Fruit fly (Drosophila melanogaster) whole organism, embryonic: Measurements from ENCODE around the gene CG10512.

Source experiments
- Atf6 ChIP-seq: fragments of 200-800 bp; sonication (Bioruptor generic); IDR thresholded peaks from 2 replicates; pipeline ENCODE4 v1.3.6; 2022; ENCODE audit warnings: missing biosample characterization, missing genetic modification characterization
- B-H1 ChIP-seq: fragments of 200-800 bp; sonication (Bioruptor generic); IDR thresholded peaks from 3 replicates; pipeline ENCODE4 v1.3.6; 2022; ENCODE audit warnings: missing biosample characterization, missing genetic modification characterization
- BEAF-32 ChIP-seq: fragments of 200-800 bp; sonication (Bioruptor generic); optimal IDR thresholded peaks from 3 replicates; lab custom pipeline; 2017; ENCODE audit warnings: missing biosample characterization, missing genetic modification characterization, mild to moderate bottlenecking, moderate library complexity, missing genetic modification reagents
- Bgb ChIP-seq: fragments of 200-800 bp; sonication (Bioruptor generic); IDR thresholded peaks from 2 replicates; pipeline ENCODE4 v1.3.6; 2022; ENCODE audit warnings: missing biosample characterization, missing genetic modification characterization; ENCODE audit not compliant: partially characterized antibody
- CG11456 ChIP-seq: fragments of 200-800 bp; sonication (Bioruptor generic); IDR thresholded peaks from 3 replicates; pipeline ENCODE4 v1.3.6; 2022; ENCODE audit warnings: missing biosample characterization, missing genetic modification characterization
- CG11696 ChIP-seq: fragments of 200-800 bp; sonication (Bioruptor generic); IDR thresholded peaks from 2 replicates; pipeline ENCODE4 v1.3.6; 2022; ENCODE audit warnings: missing biosample characterization, missing genetic modification characterization
- CG12071 ChIP-seq: fragments of 200-800 bp; sonication (Bioruptor generic); optimal IDR thresholded peaks from 3 replicates; lab custom pipeline; 2018; ENCODE audit warnings: missing biosample characterization, mild to moderate bottlenecking, missing genetic modification characterization
- CG12236 ChIP-seq: fragments of 200-800 bp; sonication (Bioruptor generic); optimal IDR thresholded peaks from 2 replicates; lab custom pipeline; 2016; ENCODE audit warnings: missing biosample characterization, missing genetic modification characterization
- CG12391 ChIP-seq: fragments of 200-800 bp; sonication (Bioruptor generic); optimal IDR thresholded peaks from 3 replicates; lab custom pipeline; 2018; ENCODE audit warnings: missing biosample characterization, mild to moderate bottlenecking, missing genetic modification characterization, moderate library complexity
- CG12659 ChIP-seq: fragments of 200-800 bp; sonication (Bioruptor generic); optimal IDR thresholded peaks from 3 replicates; lab custom pipeline; 2017; ENCODE audit warnings: mild to moderate bottlenecking, missing biosample characterization, missing genetic modification reagents, missing genetic modification characterization
- CG15011 ChIP-seq: fragments of 200-800 bp; sonication (Bioruptor generic); optimal IDR thresholded peaks from 3 replicates; lab custom pipeline; 2018; ENCODE audit warnings: missing biosample characterization, mild to moderate bottlenecking, missing genetic modification characterization
- CG1529 ChIP-seq: fragments of 200-800 bp; sonication (Bioruptor generic); optimal IDR thresholded peaks from 3 replicates; lab custom pipeline; 2018; ENCODE audit warnings: missing biosample characterization, missing genetic modification characterization
- CG17912 ChIP-seq: fragments of 200-800 bp; sonication (Bioruptor generic); optimal IDR thresholded peaks from 2 replicates; lab custom pipeline; 2018; ENCODE audit warnings: missing biosample characterization, mild to moderate bottlenecking, missing genetic modification characterization
- CG2199 ChIP-seq: fragments of 200-800 bp; sonication (Bioruptor generic); IDR thresholded peaks from 3 replicates; pipeline ENCODE4 v1.3.6; 2022; ENCODE audit warnings: missing biosample characterization, missing genetic modification characterization
- CG30403 ChIP-seq: fragments of 200-800 bp; sonication (Bioruptor generic); optimal IDR thresholded peaks from 3 replicates; lab custom pipeline; 2016; ENCODE audit warnings: missing biosample characterization, missing genetic modification characterization
- CG3838 ChIP-seq: fragments of 200-800 bp; sonication (Bioruptor generic); optimal IDR thresholded peaks from 3 replicates; lab custom pipeline; 2016; ENCODE audit warnings: missing biosample characterization, missing genetic modification characterization
- CG4328 ChIP-seq: fragments of 200-800 bp; sonication (Bioruptor generic); optimal IDR thresholded peaks from 3 replicates; lab custom pipeline; 2017; ENCODE audit warnings: missing biosample characterization, missing genetic modification reagents, missing genetic modification characterization
- CG4404 ChIP-seq: fragments of 200-800 bp; sonication (Bioruptor generic); IDR thresholded peaks from 2 replicates; pipeline ENCODE4 v1.3.6; 2022; ENCODE audit warnings: missing biosample characterization, missing genetic modification characterization
- CG4424 ChIP-seq: fragments of 200-800 bp; sonication (Bioruptor generic); optimal IDR thresholded peaks from 3 replicates; lab custom pipeline; 2016; ENCODE audit warnings: missing biosample characterization, missing genetic modification characterization
- CG7357 ChIP-seq: fragments of 200-800 bp; sonication (Bioruptor generic); IDR thresholded peaks from 3 replicates; pipeline ENCODE4 v1.3.6; 2022; ENCODE audit warnings: missing biosample characterization, missing genetic modification characterization
- CG9932 ChIP-seq: fragments of 200-800 bp; sonication (Bioruptor generic); IDR thresholded peaks from 2 replicates; pipeline ENCODE4 v1.3.6; 2022; ENCODE audit warnings: missing biosample characterization, missing genetic modification characterization
- Dad ChIP-seq: fragments of 200-800 bp; sonication (Bioruptor generic); optimal IDR thresholded peaks from 3 replicates; lab custom pipeline; 2016; ENCODE audit warnings: missing biosample characterization, missing genetic modification characterization
- Deaf1 ChIP-seq: fragments of 200-800 bp; optimal IDR thresholded peaks from 3 replicates; lab custom pipeline; 2019; ENCODE audit warnings: missing biosample characterization, mild to moderate bottlenecking, missing genetic modification characterization, moderate library complexity
- Dip3 ChIP-seq: fragments of 200-800 bp; sonication (Bioruptor generic); optimal IDR thresholded peaks from 3 replicates; lab custom pipeline; 2016; ENCODE audit warnings: missing biosample characterization, missing genetic modification characterization
- Dll ChIP-seq: fragments of 200-800 bp; sonication (Bioruptor generic); IDR thresholded peaks from 4 replicates; pipeline ENCODE4 v1.3.6; 2022; ENCODE audit warnings: missing biosample characterization, missing genetic modification characterization; ENCODE audit not compliant: partially characterized antibody
- Doc3 ChIP-seq: fragments of 200-800 bp; sonication (Bioruptor generic); IDR thresholded peaks from 3 replicates; pipeline ENCODE4 v1.3.6; 2022; ENCODE audit warnings: missing biosample characterization, missing genetic modification characterization; ENCODE audit not compliant: partially characterized antibody
- ERR ChIP-seq: fragments of 200-800 bp; sonication (Bioruptor generic); optimal IDR thresholded peaks from 2 replicates; lab custom pipeline; 2016; ENCODE audit warnings: missing biosample characterization, missing genetic modification characterization
- Fer2 ChIP-seq: fragments of 200-800 bp; sonication (Bioruptor generic); optimal IDR thresholded peaks from 2 replicates; lab custom pipeline; 2018; ENCODE audit warnings: missing biosample characterization, mild to moderate bottlenecking, missing genetic modification characterization, moderate library complexity
- HLH54F ChIP-seq: fragments of 200-800 bp; sonication (Bioruptor generic); optimal IDR thresholded peaks from 3 replicates; lab custom pipeline; 2016; ENCODE audit warnings: missing biosample characterization, missing genetic modification characterization
- Hr3 ChIP-seq: fragments of 200-800 bp; sonication (Bioruptor generic); optimal IDR thresholded peaks from 3 replicates; lab custom pipeline; 2016; ENCODE audit warnings: missing biosample characterization, missing genetic modification characterization
- Myb ChIP-seq: fragments of 200-800 bp; sonication (Bioruptor generic); optimal IDR thresholded peaks from 2 replicates; lab custom pipeline; 2016; ENCODE audit warnings: missing biosample characterization, missing genetic modification characterization
- Taf1 ChIP-seq: fragments of 200-800 bp; sonication (Bioruptor generic); IDR thresholded peaks from 2 replicates; pipeline ENCODE4 v1.3.6; 2022; ENCODE audit warnings: missing biosample characterization, missing genetic modification characterization
- ab ChIP-seq: fragments of 200-800 bp; sonication (Bioruptor generic); optimal IDR thresholded peaks from 2 replicates; lab custom pipeline; 2016; ENCODE audit warnings: missing biosample characterization, missing genetic modification characterization
- amos ChIP-seq: fragments of 200-800 bp; sonication (Bioruptor generic); IDR thresholded peaks from 2 replicates; pipeline ENCODE4 v1.3.6; 2022; ENCODE audit warnings: missing biosample characterization, missing genetic modification characterization; ENCODE audit not compliant: partially characterized antibody
- cad ChIP-seq: fragments of >200 bp; optimal IDR thresholded peaks from 2 replicates; lab custom pipeline; 2017; ENCODE audit warnings: missing biosample characterization, missing genetic modification characterization
- croc ChIP-seq: fragments of 200-800 bp; sonication (Bioruptor generic); conservative IDR thresholded peaks from 3 replicates; pipeline ENCODE4 v1.3.6; 2022; ENCODE audit warnings: missing biosample characterization, missing genetic modification characterization
- en ChIP-seq: fragments of 200-800 bp; sonication (Bioruptor generic); optimal IDR thresholded peaks from 2 replicates; lab custom pipeline; 2016; ENCODE audit warnings: missing biosample characterization, missing genetic modification characterization
- esg ChIP-seq: fragments of 200-800 bp; sonication (Bioruptor generic); conservative IDR thresholded peaks from 2 replicates; pipeline ENCODE4 v1.3.6; 2022; ENCODE audit warnings: missing biosample characterization, missing genetic modification characterization
- eve ChIP-seq, 2 experiments: fragments of >200 bp; optimal IDR thresholded peaks; 2 replicates each; lab custom pipeline; 2017; ENCODE audit warnings: missing biosample characterization in 2 of 2, missing genetic modification characterization in 2 of 2
- fu2 ChIP-seq: fragments of 200-800 bp; sonication (Bioruptor generic); optimal IDR thresholded peaks from 2 replicates; lab custom pipeline; 2016; ENCODE audit warnings: missing biosample characterization, missing genetic modification characterization
- grn ChIP-seq: fragments of 200-800 bp; sonication (Bioruptor generic); optimal IDR thresholded peaks from 3 replicates; lab custom pipeline; 2017; ENCODE audit warnings: missing biosample characterization, missing genetic modification characterization
- gsb-n ChIP-seq: fragments of 200-800 bp; sonication (Bioruptor generic); optimal IDR thresholded peaks from 3 replicates; lab custom pipeline; 2018; ENCODE audit warnings: missing biosample characterization, mild to moderate bottlenecking, missing genetic modification characterization
- ind ChIP-seq: fragments of 200-800 bp; sonication (Bioruptor generic); optimal IDR thresholded peaks from 3 replicates; lab custom pipeline; 2016; ENCODE audit warnings: missing biosample characterization, missing genetic modification characterization
- ken ChIP-seq: fragments of 200-800 bp; sonication (Bioruptor generic); IDR thresholded peaks from 3 replicates; pipeline ENCODE4 v1.3.6; 2022; ENCODE audit warnings: missing biosample characterization, missing genetic modification characterization
- lilli ChIP-seq: fragments of 200-800 bp; sonication (Bioruptor generic); optimal IDR thresholded peaks from 3 replicates; lab custom pipeline; 2016; ENCODE audit warnings: missing biosample characterization, missing genetic modification characterization
- lmd ChIP-seq: fragments of 200-800 bp; sonication (Bioruptor generic); IDR thresholded peaks from 2 replicates; pipeline ENCODE4 v1.3.6; 2022; ENCODE audit warnings: missing biosample characterization, missing genetic modification characterization
- lola ChIP-seq, 3 experiments: fragments of >200 bp in 2 of 3; fragments of 200-800 bp in 1 of 3; sonication (Bioruptor generic) in 1 of 3; optimal IDR thresholded peaks; 2 replicates each; lab custom pipeline; 2017 to 2019; ENCODE audit warnings: missing biosample characterization in 3 of 3, missing genetic modification characterization in 3 of 3, mild to moderate bottlenecking in 1 of 3, moderate library complexity in 1 of 3
- luna ChIP-seq: fragments of 200-800 bp; sonication (Bioruptor generic); optimal IDR thresholded peaks from 2 replicates; lab custom pipeline; 2016; ENCODE audit warnings: missing biosample characterization, missing genetic modification characterization
- oc ChIP-seq: fragments of 200-800 bp; sonication (Bioruptor generic); optimal IDR thresholded peaks from 2 replicates; lab custom pipeline; 2018; ENCODE audit warnings: missing biosample characterization, mild to moderate bottlenecking, missing genetic modification characterization, moderate library complexity
- pfk ChIP-seq: fragments of 200-800 bp; sonication (Bioruptor generic); optimal IDR thresholded peaks from 2 replicates; lab custom pipeline; 2018; ENCODE audit warnings: missing biosample characterization, mild to moderate bottlenecking, missing genetic modification characterization, moderate library complexity
- phol ChIP-seq: fragments of 200-800 bp; sonication (Bioruptor generic); optimal IDR thresholded peaks from 3 replicates; lab custom pipeline; 2018; ENCODE audit warnings: missing biosample characterization, mild to moderate bottlenecking, missing genetic modification characterization, moderate library complexity
- vnd ChIP-seq: fragments of 200-800 bp; sonication (Bioruptor generic); IDR thresholded peaks from 3 replicates; pipeline ENCODE4 v1.3.6; 2022; ENCODE audit warnings: missing biosample characterization, missing genetic modification characterization; ENCODE audit not compliant: partially characterized antibody

CG10512 gene

dm6 chr3L:21196563-21196962 lies 6.2 kb upstream of the CG10512 start, which contains the start of the genes Targ3 and park (continued):
- TF ChIP-seq ind (GFP tag; lab: Kevin White, UChicago) (no peak), CG3838 (GFP tag; lab: Kevin White, UChicago) (no peak), Myb (GFP tag; lab: Kevin White, UChicago) (peak; percentile 49), Bgb (GFP tag; lab: Robert Waterston, UW) (peak; percentile 23; the same call in 1 of the 2 replicates), CG15011 (GFP tag; lab: Kevin White, UChicago) (no peak), croc (GFP tag; lab: Robert Waterston, UW) (no peak), vnd (no peak), Dip3 (GFP tag; lab: Kevin White, UChicago) (no peak), Atf6 (GFP tag; lab: Robert Waterston, UW) (no peak), CG7357 (GFP tag; lab: Robert Waterston, UW) (no peak), CG4328 (GFP tag; lab: Kevin White, UChicago) (no peak), CG1529 (no peak), CG12071 (GFP tag; lab: Kevin White, UChicago) (no peak), CG4424 (no peak), CG11696 (GFP tag; lab: Robert Waterston, UW) (no peak), Doc3 (GFP tag; lab: Robert Waterston, UW) (0 out of 3 replicates have a peak, but pooled peaks have one; percentile 23), Dll (GFP tag; lab: Robert Waterston, UW) (0 out of 4 replicates have a peak, but pooled peaks have one; percentile 43), Deaf1 (tag; lab: Kevin White, UChicago) (no peak), eve (GFP tag; optimal IDR thresholded peaks at IDR 0.05; lab: Kevin White, UChicago) (no peak), CG30403 (GFP tag; lab: Kevin White, UChicago) (peak; percentile 17), Fer2 (tag; lab: Kevin White, UChicago) (no peak), en (GFP tag; lab: Kevin White, UChicago) (no peak), Hr3 (peak; percentile 1), phol (tag; lab: Kevin White, UChicago) (peak; percentile 15), Taf1 (GFP tag; lab: Robert Waterston, UW) (no peak), CG12391 (tag; lab: Kevin White, UChicago) (no peak), CG4404 (GFP tag; lab: Robert Waterston, UW) (no peak), ken (GFP tag; lab: Robert Waterston, UW) (no peak), BEAF-32 (GFP tag; lab: Kevin White, UChicago) (peak; percentile 33), esg (GFP tag; lab: Robert Waterston, UW) (no peak), CG17912 (GFP tag; lab: Kevin White, UChicago) (no peak), Dad (GFP tag; lab: Kevin White, UChicago) (peak; percentile 1), B-H1 (GFP tag; lab: Robert Waterston, UW) (no peak), cad (GFP tag; lab: Kevin White, UChicago) (no peak), oc (tag; lab: Kevin White, UChicago) (no peak), gsb-n (tag; lab: Kevin White, UChicago) (no peak), ab (GFP tag; lab: Kevin White, UChicago) (no peak), fu2 (GFP tag; lab: Kevin White, UChicago) (peak; percentile 21), lilli (GFP tag; lab: Kevin White, UChicago) (peak; percentile 61), CG12659 (peak; percentile 60), CG9932 (GFP tag; lab: Robert Waterston, UW) (peak; percentile 29; the same call in 1 of the 2 replicates), lola (GFP tag; optimal IDR thresholded peaks at IDR 0.05; lab: Kevin White, UChicago) (no peak), lmd (GFP tag; lab: Robert Waterston, UW) (no peak), HLH54F (GFP tag; lab: Kevin White, UChicago) (peak; percentile 68), luna (GFP tag; lab: Kevin White, UChicago) (no peak), ERR (GFP tag; lab: Kevin White, UChicago) (no peak), CG11456 (GFP tag; lab: Robert Waterston, UW) (no peak), pfk (GFP tag; lab: Kevin White, UChicago) (no peak), amos (GFP tag; lab: Robert Waterston, UW) (no peak; the same call in 1 of the 2 replicates), grn (GFP tag; lab: Kevin White, UChicago) (peak; percentile 31), CG12236 (GFP tag; lab: Kevin White, UChicago) (no peak), CG2199 (GFP tag; lab: Robert Waterston, UW) (0 out of 3 replicates have a peak, but pooled peaks have one; percentile 33)
